Fruit fly (Drosophila melanogaster): ENCODE data around the gene CG3734.

Gene CG3734

DNA sequence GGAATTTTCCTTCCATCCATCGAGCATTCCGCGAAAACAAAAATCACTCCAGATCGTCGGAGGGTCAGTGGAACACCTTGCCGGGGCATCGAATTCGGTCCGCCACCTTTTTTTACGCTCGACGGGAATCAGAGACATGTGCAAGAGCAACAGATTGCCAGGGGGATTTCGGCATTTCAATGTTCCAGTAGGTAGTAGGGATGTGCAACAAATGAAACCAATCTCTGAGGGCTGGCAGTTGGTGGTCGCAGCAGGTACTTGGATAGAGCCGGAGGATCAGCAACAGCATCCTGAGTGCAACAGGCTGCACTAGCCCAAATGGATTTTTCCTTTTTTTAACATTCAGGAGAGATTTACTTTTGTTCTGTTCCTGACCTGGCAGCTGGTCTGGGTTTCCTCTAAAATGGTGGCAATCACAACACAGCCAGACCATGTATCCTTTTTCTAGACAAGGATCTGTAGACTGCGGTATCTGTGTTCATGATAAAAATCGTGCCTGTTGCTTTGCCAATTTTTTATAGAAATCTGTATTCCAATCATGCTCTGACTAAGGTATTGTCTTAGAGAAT is 37.2 kb upstream of the CG3734 start (continued):
- no peak for TF ChIP-seq CG30403 (GFP tag; optimal IDR thresholded peaks at IDR 0.05)
- no peak for TF ChIP-seq CG2202 (tag; optimal IDR thresholded peaks at IDR 0.05)
- TF ChIP-seq CG7839 (tag; optimal IDR thresholded peaks at IDR 0.05), result no peak
- TF ChIP-seq CG12942 (GFP tag; optimal IDR thresholded peaks at IDR 0.05), result no peak
- no peak for TF ChIP-seq dmrt99B (tag; optimal IDR thresholded peaks at IDR 0.05)
- no peak for TF ChIP-seq E2f2 (GFP tag; IDR thresholded peaks at IDR 0.05)
- TF ChIP-seq cad (GFP tag; optimal IDR thresholded peaks at IDR 0.05), result peak; percentile 67
- no peak for TF ChIP-seq br (optimal IDR thresholded peaks at IDR 0.05)
- TF ChIP-seq Ravus (GFP tag; IDR thresholded peaks at IDR 0.05), result no peak
- TF ChIP-seq H2.0 (GFP tag; IDR thresholded peaks at IDR 0.05), result no peak
- no peak for TF ChIP-seq CG15073 (GFP tag; optimal IDR thresholded peaks at IDR 0.05)
- no peak for TF ChIP-seq CG11723 (GFP tag; optimal IDR thresholded peaks at IDR 0.05)
- peak in 1 of 2 experiments; percentile 5 for TF ChIP-seq insv (GFP tag; optimal IDR thresholded peaks at IDR 0.05)
- TF ChIP-seq fru (optimal IDR thresholded peaks at IDR 0.05), result no peak
- no peak for TF ChIP-seq wek (GFP tag; optimal IDR thresholded peaks at IDR 0.05)
- no peak for TF ChIP-seq CG10462 (GFP tag; optimal IDR thresholded peaks at IDR 0.05)
- TF ChIP-seq CG8388 (GFP tag; optimal IDR thresholded peaks at IDR 0.05), result no peak
- TF ChIP-seq amos (GFP tag; IDR thresholded peaks at IDR 0.05; ENCODE audit: partially characterized antibody), result peak; percentile 10; the same call in 1 of the 2 replicates
- no peak for TF ChIP-seq Deaf1 (tag; optimal IDR thresholded peaks at IDR 0.05)
- peak; percentile 28 for TF ChIP-seq pros (GFP tag; optimal IDR thresholded peaks at IDR 0.05)
- no peak for TF ChIP-seq CG1024 (GFP tag; IDR thresholded peaks at IDR 0.05)
- TF ChIP-seq rib (GFP tag; IDR thresholded peaks at IDR 0.05), result no peak
- TF ChIP-seq abd-A (tag; optimal IDR thresholded peaks at IDR 0.05), result no peak
- TF ChIP-seq Dbx (GFP tag; IDR thresholded peaks at IDR 0.05), result no peak
- TF ChIP-seq CG8281 (tag; optimal IDR thresholded peaks at IDR 0.05), result no peak
- TF ChIP-seq CG42726 (GFP tag; IDR thresholded peaks at IDR 0.05; ENCODE audit: partially characterized antibody), result no peak
- no peak for TF ChIP-seq dpn (GFP tag; optimal IDR thresholded peaks at IDR 0.05)
- TF ChIP-seq toy (GFP tag; IDR thresholded peaks at IDR 0.05), result no peak
- TF ChIP-seq CG11093 (GFP tag; IDR thresholded peaks at IDR 0.05), result no peak
- no peak for TF ChIP-seq CG11695 (GFP tag; IDR thresholded peaks at IDR 0.05)
- TF ChIP-seq Neu2 (GFP tag; optimal IDR thresholded peaks at IDR 0.05; ENCODE audit: borderline replicate concordance), result peak; percentile 48
- no peak for TF ChIP-seq CG6765 (GFP tag; optimal IDR thresholded peaks at IDR 0.05)
- no peak for TF ChIP-seq CG33557 (GFP tag; optimal IDR thresholded peaks at IDR 0.05)
- TF ChIP-seq onecut (GFP tag; IDR thresholded peaks at IDR 0.05), result no peak
- peak; percentile 92 for TF ChIP-seq D (optimal IDR thresholded peaks at IDR 0.05)
- no peak for TF ChIP-seq D (GFP tag; optimal IDR thresholded peaks at IDR 0.05)
- no peak for TF ChIP-seq lov (optimal IDR thresholded peaks at IDR 0.05)
- no peak for TF ChIP-seq lov (GFP tag; IDR thresholded peaks at IDR 0.05)

- TF ChIP-seq Trl (optimal IDR thresholded peaks at IDR 0.05) (no peak), Trl (GFP tag; optimal IDR thresholded peaks at IDR 0.05) (no peak), jumu (GFP tag; optimal IDR thresholded peaks at IDR 0.05) (no peak), Hey (tag; optimal IDR thresholded peaks at IDR 0.05) (no peak), Gsc (GFP tag; IDR thresholded peaks at IDR 0.05) (no peak), CG12744 (GFP tag; optimal IDR thresholded peaks at IDR 0.05) (no peak), row (GFP tag; IDR thresholded peaks at IDR 0.05) (no peak), CG2678 (tag; optimal IDR thresholded peaks at IDR 0.05) (no peak), sug (tag; optimal IDR thresholded peaks at IDR 0.05) (no peak), salm (tag; optimal IDR thresholded peaks at IDR 0.05) (no peak), Ets97D (GFP tag; optimal IDR thresholded peaks at IDR 0.05) (no peak), CG10147 (GFP tag; optimal IDR thresholded peaks at IDR 0.05) (no peak), CG3407 (GFP tag; optimal IDR thresholded peaks at IDR 0.05) (no peak), CG16779 (GFP tag; IDR thresholded peaks at IDR 0.05) (no peak), ERR (GFP tag; optimal IDR thresholded peaks at IDR 0.05) (no peak), inv (GFP tag; IDR thresholded peaks at IDR 0.05; ENCODE audit: partially characterized antibody) (no peak), crc (GFP tag; optimal IDR thresholded peaks at IDR 0.05) (no peak)
Observed at dm6 chr3R:19352121-19352520, 35.5 kb upstream of the CG3734 start.
